Worm (Caenorhabditis elegans): ENCODE data around the gene cut-6.

ce11 chrIII:10870814-10871213, 40.4 kb upstream of the cut-6 start:
- no peak for TF ChIP-seq pqm-1 (tag; optimal IDR thresholded peaks at IDR 0.05)
- TF ChIP-seq nhr-76 (tag; optimal IDR thresholded peaks at IDR 0.05) = no peak
- no peak for TF ChIP-seq elt-2 (tag; optimal IDR thresholded peaks at IDR 0.05)
- no peak for TF ChIP-seq nhr-90 (tag; optimal IDR thresholded peaks at IDR 0.05; ENCODE audit: poor library complexity)
- no peak for TF ChIP-seq lin-13 (GFP tag; optimal IDR thresholded peaks at IDR 0.05)
- no peak for TF ChIP-seq fos-1 (tag; optimal IDR thresholded peaks at IDR 0.05)
- no peak for TF ChIP-seq ama-1 (optimal IDR thresholded peaks at IDR 0.05)
- no peak for TF ChIP-seq unc-130 (tag; optimal IDR thresholded peaks at IDR 0.05)
- TF ChIP-seq lsy-2 (tag; optimal IDR thresholded peaks at IDR 0.05) = no peak
- no peak for TF ChIP-seq aly-2 (tag; optimal IDR thresholded peaks at IDR 0.05)
- TF ChIP-seq snpc-4 (tag; optimal IDR thresholded peaks at IDR 0.05) = no peak
- TF ChIP-seq tbx-2 (tag; optimal IDR thresholded peaks at IDR 0.05) = no peak
- TF ChIP-seq dpl-1 (GFP tag; optimal IDR thresholded peaks at IDR 0.05) = no peak
